Fruit fly (Drosophila melanogaster) whole organism: ENCODE results near the gene CG10657.

Source experiments
- CG8478 ChIP-seq: fragments of >200 bp; optimal IDR thresholded peaks from 2 replicates; lab custom pipeline; 2018; ENCODE audit warnings: inconsistent platforms
- Dll ChIP-seq: fragments of >200 bp; optimal IDR thresholded peaks from 2 replicates; lab custom pipeline; 2017
- EcR ChIP-seq, 2 experiments: fragments of >200 bp; optimal IDR thresholded peaks; 2 replicates each; lab custom pipeline; 2017; ENCODE audit warnings: missing biosample characterization in 2 of 2, missing genetic modification characterization in 2 of 2, missing genetic modification reagents in 2 of 2
- pan ChIP-seq: fragments of >200 bp; optimal IDR thresholded peaks from 2 replicates; lab custom pipeline; 2017
- psq ChIP-seq: fragments of >200 bp; optimal IDR thresholded peaks from 2 replicates; lab custom pipeline; 2017

- no peak for TF ChIP-seq Dll
- no peak for TF ChIP-seq psq (lab: Kevin White, UChicago)
- TF ChIP-seq CG8478 (lab: Kevin White, UChicago): no peak
- TF ChIP-seq pan (lab: Kevin White, UChicago): no peak
- no peak for TF ChIP-seq EcR (GFP tag; optimal IDR thresholded peaks at IDR 0.05; lab: Kevin White, UChicago)
Measured at dm6 chr3L:12530044-12530443, 33.0 kb upstream of the CG10657 start, which contains the start of gene nst.
